Worm (Caenorhabditis elegans): ENCODE measurements around the gene Y43F8B.7.

DNA sequence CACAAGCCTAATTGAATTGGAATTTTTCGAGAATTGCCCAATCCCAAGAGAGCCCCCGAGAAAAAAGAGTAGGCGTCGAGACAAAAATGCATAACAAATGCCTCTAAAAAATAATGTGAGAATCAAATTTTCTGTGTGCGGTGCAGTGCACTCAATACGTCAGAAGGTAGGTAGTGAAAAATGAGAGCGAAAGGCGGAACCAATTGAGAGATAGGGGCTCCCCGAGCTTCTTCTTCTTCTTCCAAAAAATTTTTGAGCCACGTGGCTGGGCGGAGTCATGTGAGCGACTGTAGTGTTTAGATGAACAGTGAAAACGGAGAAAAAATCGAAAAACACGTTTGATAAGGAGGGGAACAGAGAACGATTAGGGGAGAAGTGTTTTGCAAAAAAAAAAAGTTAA lies 34.0 kb downstream of the Y43F8B.7 start:
- TF ChIP-seq lin-32 (GFP tag; optimal IDR thresholded peaks at IDR 0.05) (no peak), ceh-43 (GFP tag; optimal IDR thresholded peaks at IDR 0.05) (no peak), snpc-4 (tag; optimal IDR thresholded peaks at IDR 0.05) (no peak), nhr-237 (tag; optimal IDR thresholded peaks at IDR 0.05) (no peak), ceh-83 (GFP tag; optimal IDR thresholded peaks at IDR 0.05) (no peak), pha-4 (tag; optimal IDR thresholded peaks at IDR 0.05) (no peak), blmp-1 (tag; optimal IDR thresholded peaks at IDR 0.05) (no peak), M03D4.4 (tag; optimal IDR thresholded peaks at IDR 0.05) (no peak), unc-39 (tag; optimal IDR thresholded peaks at IDR 0.05) (no peak), nhr-12 (tag; optimal IDR thresholded peaks at IDR 0.05) (no peak), ztf-11 (tag; optimal IDR thresholded peaks at IDR 0.05) (no peak)

Data from whole organism, mixed stage, embryonic.